Fruit fly (Drosophila melanogaster) whole organism, embryonic: ENCODE data around the gene Cdc16.

ENCODE experiments used
- Abd-B ChIP-seq: fragments of 200-800 bp; sonication (Bioruptor generic); optimal IDR thresholded peaks from 2 replicates; lab custom pipeline; 2018; ENCODE audit warnings: missing biosample characterization, mild to moderate bottlenecking, missing genetic modification characterization, moderate library complexity
- Adf1 ChIP-seq: fragments of 200-800 bp; sonication (Bioruptor generic); IDR thresholded peaks from 2 replicates; pipeline ENCODE4 v1.3.6; 2022; ENCODE audit warnings: missing biosample characterization, missing genetic modification characterization
- Aef1 ChIP-seq: fragments of 200-800 bp; sonication (Bioruptor generic); IDR thresholded peaks from 3 replicates; pipeline ENCODE4 v1.3.6; 2022; ENCODE audit warnings: missing biosample characterization, missing genetic modification characterization
- CG10209 ChIP-seq: fragments of 200-800 bp; sonication (Bioruptor generic); optimal IDR thresholded peaks from 3 replicates; lab custom pipeline; 2017; ENCODE audit warnings: missing biosample characterization, mild to moderate bottlenecking, missing genetic modification characterization, missing genetic modification reagents
- CG10654 ChIP-seq: fragments of 200-800 bp; sonication (Bioruptor generic); optimal IDR thresholded peaks from 2 replicates; lab custom pipeline; 2016; ENCODE audit warnings: missing biosample characterization, missing genetic modification characterization
- CG11504 ChIP-seq: fragments of 200-800 bp; sonication (Bioruptor generic); optimal IDR thresholded peaks from 3 replicates; lab custom pipeline; 2019; ENCODE audit warnings: missing biosample characterization, mild to moderate bottlenecking, missing genetic modification characterization, moderate library complexity
- CG13123 ChIP-seq: fragments of 200-800 bp; sonication (Bioruptor generic); optimal IDR thresholded peaks from 2 replicates; lab custom pipeline; 2016; ENCODE audit warnings: missing biosample characterization, missing genetic modification characterization
- CG2202 ChIP-seq: fragments of 200-800 bp; sonication (Bioruptor generic); optimal IDR thresholded peaks from 2 replicates; lab custom pipeline; 2018; ENCODE audit warnings: missing biosample characterization, mild to moderate bottlenecking, missing genetic modification characterization
- CG32767 ChIP-seq: fragments of 200-800 bp; sonication (Bioruptor generic); IDR thresholded peaks from 2 replicates; pipeline ENCODE4 v1.3.6; 2022; ENCODE audit warnings: missing biosample characterization, missing genetic modification characterization
- CG33557 ChIP-seq: fragments of 200-800 bp; sonication (Bioruptor generic); optimal IDR thresholded peaks from 2 replicates; lab custom pipeline; 2019; ENCODE audit warnings: missing biosample characterization, mild to moderate bottlenecking, missing genetic modification characterization, moderate library complexity
- CG34376 ChIP-seq: fragments of 200-800 bp; sonication (Bioruptor generic); optimal IDR thresholded peaks from 2 replicates; lab custom pipeline; 2018; ENCODE audit warnings: missing biosample characterization, mild to moderate bottlenecking, missing genetic modification characterization
- CG4730 ChIP-seq: fragments of 200-800 bp; sonication (Bioruptor generic); IDR thresholded peaks from 2 replicates; pipeline ENCODE4 v1.3.6; 2022; ENCODE audit warnings: missing biosample characterization, missing genetic modification characterization
- CG4820 ChIP-seq: fragments of 200-800 bp; sonication (Bioruptor generic); optimal IDR thresholded peaks from 3 replicates; lab custom pipeline; 2016; ENCODE audit warnings: missing biosample characterization, missing genetic modification characterization
- CG6654 ChIP-seq: fragments of 200-800 bp; sonication (Bioruptor generic); optimal IDR thresholded peaks from 2 replicates; lab custom pipeline; 2017; ENCODE audit warnings: missing biosample characterization, mild to moderate bottlenecking, missing genetic modification characterization
- CG6683 ChIP-seq: fragments of 200-800 bp; sonication (Bioruptor generic); optimal IDR thresholded peaks from 2 replicates; lab custom pipeline; 2017; ENCODE audit warnings: missing biosample characterization, mild to moderate bottlenecking, missing genetic modification characterization, missing genetic modification reagents
- CG7357 ChIP-seq: fragments of 200-800 bp; sonication (Bioruptor generic); IDR thresholded peaks from 3 replicates; pipeline ENCODE4 v1.3.6; 2022; ENCODE audit warnings: missing biosample characterization, missing genetic modification characterization
- CG7928 ChIP-seq: fragments of 200-800 bp; sonication (Bioruptor generic); optimal IDR thresholded peaks from 2 replicates; lab custom pipeline; 2017; ENCODE audit warnings: missing biosample characterization, mild to moderate bottlenecking, missing genetic modification characterization
- CG8765 ChIP-seq: fragments of 200-800 bp; sonication (Bioruptor generic); IDR thresholded peaks from 2 replicates; pipeline ENCODE4 v1.3.6; 2022; ENCODE audit warnings: missing biosample characterization, missing genetic modification characterization
- CG8944 ChIP-seq: fragments of 200-800 bp; sonication (Bioruptor generic); optimal IDR thresholded peaks from 3 replicates; lab custom pipeline; 2016; ENCODE audit warnings: missing biosample characterization, missing genetic modification characterization
- D ChIP-seq, 2 experiments: fragments of 200-800 bp in 1 of 2; fragments of >200 bp in 1 of 2; sonication (Bioruptor generic) in 1 of 2; optimal IDR thresholded peaks; 2 replicates in 1 of 2; 3 replicates in 1 of 2; lab custom pipeline; 2017; ENCODE audit warnings: mild to moderate bottlenecking in 1 of 2, missing biosample characterization in 1 of 2, missing genetic modification characterization in 1 of 2, missing genetic modification reagents in 1 of 2
- D19B ChIP-seq: fragments of 200-800 bp; sonication (Bioruptor generic); optimal IDR thresholded peaks from 2 replicates; lab custom pipeline; 2017; ENCODE audit warnings: missing biosample characterization, mild to moderate bottlenecking, missing genetic modification characterization
- Dad ChIP-seq: fragments of 200-800 bp; sonication (Bioruptor generic); optimal IDR thresholded peaks from 3 replicates; lab custom pipeline; 2016; ENCODE audit warnings: missing biosample characterization, missing genetic modification characterization
- Dip2 ChIP-seq: fragments of 200-800 bp; sonication (Bioruptor generic); IDR thresholded peaks from 2 replicates; pipeline ENCODE4 v1.3.6; 2022; ENCODE audit warnings: missing biosample characterization, missing genetic modification characterization
- H15 ChIP-seq: fragments of 200-800 bp; sonication (Bioruptor generic); IDR thresholded peaks from 3 replicates; pipeline ENCODE4 v1.3.6; 2022; ENCODE audit warnings: missing biosample characterization, missing genetic modification characterization
- HmgZ ChIP-seq: fragments of 200-800 bp; sonication (Bioruptor generic); optimal IDR thresholded peaks from 2 replicates; lab custom pipeline; 2018; ENCODE audit warnings: missing biosample characterization, mild to moderate bottlenecking, missing genetic modification characterization
- Hmx ChIP-seq: fragments of 200-800 bp; sonication (Bioruptor generic); optimal IDR thresholded peaks from 2 replicates; lab custom pipeline; 2016; ENCODE audit warnings: missing biosample characterization, missing genetic modification characterization
- Hr3 ChIP-seq: fragments of 200-800 bp; sonication (Bioruptor generic); optimal IDR thresholded peaks from 3 replicates; lab custom pipeline; 2016; ENCODE audit warnings: missing biosample characterization, missing genetic modification characterization
- Hsf ChIP-seq: fragments of 200-800 bp; sonication (Bioruptor generic); optimal IDR thresholded peaks from 3 replicates; lab custom pipeline; 2016; ENCODE audit warnings: missing biosample characterization, missing genetic modification characterization
- MTF-1 ChIP-seq: fragments of 200-800 bp; sonication (Bioruptor generic); optimal IDR thresholded peaks from 2 replicates; lab custom pipeline; 2018; ENCODE audit warnings: missing biosample characterization, mild to moderate bottlenecking, missing genetic modification characterization, borderline replicate concordance
- NC2β ChIP-seq: fragments of 200-800 bp; sonication (Bioruptor generic); optimal IDR thresholded peaks from 2 replicates; lab custom pipeline; 2016; ENCODE audit warnings: missing biosample characterization, missing genetic modification characterization
- Pdp1 ChIP-seq, 2 experiments: fragments of 200-800 bp; sonication (Bioruptor generic); optimal IDR thresholded peaks; 3 replicates each; lab custom pipeline; 2016; ENCODE audit warnings: missing biosample characterization in 2 of 2, missing genetic modification characterization in 2 of 2, mild to moderate bottlenecking in 1 of 2, moderate library complexity in 1 of 2
- Sox102F ChIP-seq: fragments of 200-800 bp; sonication (Bioruptor generic); optimal IDR thresholded peaks from 2 replicates; lab custom pipeline; 2018; ENCODE audit warnings: missing biosample characterization, mild to moderate bottlenecking, missing genetic modification characterization, moderate library complexity
- Spps ChIP-seq: fragments of 200-800 bp; sonication (Bioruptor generic); optimal IDR thresholded peaks from 2 replicates; lab custom pipeline; 2018; ENCODE audit warnings: missing biosample characterization, mild to moderate bottlenecking, missing genetic modification characterization
- Sry-δ ChIP-seq: fragments of 200-800 bp; sonication (Bioruptor generic); optimal IDR thresholded peaks from 2 replicates; lab custom pipeline; 2016; ENCODE audit warnings: missing biosample characterization, missing genetic modification characterization
- bowl ChIP-seq: fragments of 200-800 bp; sonication (Bioruptor generic); IDR thresholded peaks from 2 replicates; pipeline ENCODE4 v1.3.6; 2022; ENCODE audit warnings: missing biosample characterization, missing genetic modification characterization
- bsh ChIP-seq, 2 experiments: fragments of 200-800 bp; sonication (Bioruptor generic); optimal IDR thresholded peaks; 2 replicates each; lab custom pipeline; 2017 to 2018; ENCODE audit warnings: mild to moderate bottlenecking in 2 of 2, missing biosample characterization in 2 of 2, missing genetic modification characterization in 2 of 2, moderate library complexity in 1 of 2
- cad ChIP-seq: fragments of >200 bp; optimal IDR thresholded peaks from 2 replicates; lab custom pipeline; 2017; ENCODE audit warnings: missing biosample characterization, missing genetic modification characterization
- cato ChIP-seq: fragments of 200-800 bp; sonication (Bioruptor generic); optimal IDR thresholded peaks from 2 replicates; lab custom pipeline; 2016; ENCODE audit warnings: missing biosample characterization, missing genetic modification characterization, borderline replicate concordance
- cg ChIP-seq: fragments of 200-800 bp; sonication (Bioruptor generic); optimal IDR thresholded peaks from 3 replicates; lab custom pipeline; 2019; ENCODE audit warnings: missing biosample characterization, mild to moderate bottlenecking, missing genetic modification characterization, moderate library complexity
- chm ChIP-seq: fragments of 200-800 bp; sonication (Bioruptor generic); IDR thresholded peaks from 2 replicates; pipeline ENCODE4 v1.3.6; 2022; ENCODE audit warnings: missing biosample characterization, missing genetic modification characterization
- chn ChIP-seq: fragments of 200-800 bp; sonication (Bioruptor generic); optimal IDR thresholded peaks from 2 replicates; lab custom pipeline; 2016; ENCODE audit warnings: missing biosample characterization, missing genetic modification characterization
- crc ChIP-seq: fragments of 200-800 bp; sonication (Bioruptor generic); optimal IDR thresholded peaks from 2 replicates; lab custom pipeline; 2016; ENCODE audit warnings: missing biosample characterization, missing genetic modification characterization
- dm ChIP-seq: fragments of 200-800 bp; sonication (Bioruptor generic); optimal IDR thresholded peaks from 3 replicates; lab custom pipeline; 2016; ENCODE audit warnings: missing biosample characterization, missing genetic modification characterization
- dmrt11E ChIP-seq: fragments of 200-800 bp; sonication (Bioruptor generic); optimal IDR thresholded peaks from 3 replicates; lab custom pipeline; 2018; ENCODE audit warnings: missing biosample characterization, mild to moderate bottlenecking, missing genetic modification characterization, moderate library complexity
- fu2 ChIP-seq: fragments of 200-800 bp; sonication (Bioruptor generic); optimal IDR thresholded peaks from 2 replicates; lab custom pipeline; 2016; ENCODE audit warnings: missing biosample characterization, missing genetic modification characterization
- grau ChIP-seq: fragments of 200-800 bp; optimal IDR thresholded peaks from 3 replicates; lab custom pipeline; 2019; ENCODE audit warnings: missing biosample characterization, mild to moderate bottlenecking, missing genetic modification characterization, moderate library complexity
- maf-S ChIP-seq: fragments of 200-800 bp; sonication (Bioruptor generic); optimal IDR thresholded peaks from 2 replicates; lab custom pipeline; 2016; ENCODE audit warnings: missing biosample characterization, missing genetic modification characterization
- nmo ChIP-seq: fragments of 200-800 bp; sonication (Bioruptor generic); optimal IDR thresholded peaks from 2 replicates; lab custom pipeline; 2018; ENCODE audit warnings: missing biosample characterization, mild to moderate bottlenecking, missing genetic modification characterization, moderate library complexity
- stc ChIP-seq: fragments of 200-800 bp; sonication (Bioruptor generic); IDR thresholded peaks from 2 replicates; pipeline ENCODE4 v1.3.6; 2022; ENCODE audit warnings: missing biosample characterization, missing genetic modification characterization
- tna ChIP-seq: fragments of 200-800 bp; sonication (Bioruptor generic); IDR thresholded peaks from 2 replicates; pipeline ENCODE4 v1.3.6; 2022; ENCODE audit warnings: missing biosample characterization, missing genetic modification characterization; ENCODE audit not compliant: partially characterized antibody
- zen2 ChIP-seq: fragments of 200-800 bp; sonication (Bioruptor generic); IDR thresholded peaks from 3 replicates; pipeline ENCODE4 v1.3.6; 2022; ENCODE audit warnings: missing biosample characterization, missing genetic modification characterization; ENCODE audit not compliant: partially characterized antibody

Cdc16 gene

DNA sequence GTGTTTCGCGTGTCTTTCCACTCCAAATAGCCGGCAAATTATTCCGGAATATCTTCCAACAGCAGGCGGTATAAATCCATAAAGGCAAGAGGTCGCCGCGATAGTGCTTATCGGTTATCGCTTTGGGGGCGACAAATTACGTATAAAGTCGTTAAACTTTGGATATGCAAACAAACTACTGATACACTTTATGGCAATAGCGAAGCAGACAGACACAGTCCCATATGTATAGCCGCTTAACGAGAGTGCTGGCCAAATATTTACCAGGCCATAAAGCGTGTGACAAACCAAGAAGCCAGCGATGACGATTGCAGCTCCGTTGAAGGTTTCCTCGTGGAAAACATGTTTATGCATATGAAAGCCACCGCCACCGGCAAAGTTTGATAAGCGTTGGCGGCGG is 3.3 kb downstream of the Cdc16 start (continued):
- TF ChIP-seq CG6683, result no peak
- TF ChIP-seq Dip2 (GFP tag; lab: Robert Waterston, UW), result no peak
- no peak for TF ChIP-seq CG2202
- no peak for TF ChIP-seq H15 (GFP tag; lab: Robert Waterston, UW)
- TF ChIP-seq chn (GFP tag; lab: Kevin White, UChicago), result no peak
- no peak for TF ChIP-seq dmrt11E (tag; lab: Kevin White, UChicago)
- TF ChIP-seq CG34376 (GFP tag; lab: Kevin White, UChicago), result peak; percentile 64
- no peak for TF ChIP-seq CG32767 (GFP tag; lab: Robert Waterston, UW)
- no peak for TF ChIP-seq CG8944 (GFP tag; lab: Kevin White, UChicago)
- TF ChIP-seq CG33557 (GFP tag; lab: Kevin White, UChicago), result no peak
- no peak for TF ChIP-seq CG4730 (GFP tag; lab: Robert Waterston, UW)
- TF ChIP-seq tna (GFP tag; lab: Robert Waterston, UW), result no peak
- peak; percentile 37 for TF ChIP-seq HmgZ (tag; lab: Kevin White, UChicago)
- no peak for TF ChIP-seq D (optimal IDR thresholded peaks at IDR 0.05; lab: Kevin White, UChicago)
- TF ChIP-seq D (GFP tag; optimal IDR thresholded peaks at IDR 0.05; lab: Kevin White, UChicago), result no peak
- TF ChIP-seq CG4820, result no peak
- TF ChIP-seq CG10654 (GFP tag; lab: Kevin White, UChicago), result no peak
- TF ChIP-seq CG11504 (tag; lab: Kevin White, UChicago), result no peak
- no peak for TF ChIP-seq cg (GFP tag; lab: Kevin White, UChicago)
- TF ChIP-seq Abd-B (GFP tag; lab: Kevin White, UChicago), result no peak
- TF ChIP-seq stc, result no peak
- no peak for TF ChIP-seq NC2β (GFP tag; lab: Kevin White, UChicago)
- no peak for TF ChIP-seq CG13123 (GFP tag; lab: Kevin White, UChicago)
- no peak for TF ChIP-seq Hsf (GFP tag; lab: Kevin White, UChicago)
- TF ChIP-seq Sox102F (GFP tag; lab: Kevin White, UChicago), result no peak
- no peak for TF ChIP-seq CG8765 (GFP tag; lab: Robert Waterston, UW)
- no peak for TF ChIP-seq Sry-δ
- no peak for TF ChIP-seq dm (GFP tag; lab: Kevin White, UChicago)
- TF ChIP-seq CG6654 (GFP tag; lab: Kevin White, UChicago), result no peak
- no peak for TF ChIP-seq CG7357 (GFP tag; lab: Robert Waterston, UW)
- no peak for TF ChIP-seq Aef1 (GFP tag; lab: Robert Waterston, UW)
- TF ChIP-seq cato (GFP tag; lab: Kevin White, UChicago), result no peak
- no peak for TF ChIP-seq Spps (tag; lab: Kevin White, UChicago)
- no peak for TF ChIP-seq Adf1 (GFP tag; lab: Robert Waterston, UW)
- TF ChIP-seq MTF-1 (GFP tag; lab: Kevin White, UChicago), result peak; percentile 66
- TF ChIP-seq Hr3 (GFP tag; lab: Kevin White, UChicago), result no peak
- TF ChIP-seq CG7928 (GFP tag; lab: Kevin White, UChicago), result no peak
- TF ChIP-seq cad (GFP tag; lab: Kevin White, UChicago), result no peak
- peak; percentile 9 for TF ChIP-seq CG10209
- no peak for TF ChIP-seq maf-S
- TF ChIP-seq bsh (GFP tag; optimal IDR thresholded peaks at IDR 0.05; lab: Kevin White, UChicago), result peak in 1 of 2 experiments; percentile 8
- no peak for TF ChIP-seq grau (tag; lab: Kevin White, UChicago)
- TF ChIP-seq fu2, result no peak
- TF ChIP-seq Hmx, result no peak
- TF ChIP-seq D19B, result no peak
- TF ChIP-seq crc, result no peak
- no peak for TF ChIP-seq nmo (GFP tag; lab: Kevin White, UChicago)
- TF ChIP-seq bowl, result no peak
- no peak for TF ChIP-seq chm
- TF ChIP-seq Pdp1 (GFP tag; optimal IDR thresholded peaks at IDR 0.05; lab: Kevin White, UChicago), result no peak
- no peak for TF ChIP-seq Dad (GFP tag; lab: Kevin White, UChicago)
- TF ChIP-seq zen2, result no peak
